Worm (Caenorhabditis elegans) whole organism, mixed stage, embryonic: Measurements from ENCODE around the gene C01G10.15.

Experiments used
- M03D4.4 ChIP-seq: sonication (generic microtip); optimal IDR thresholded peaks from 2 replicates; lab custom pipeline; 2017; ENCODE audit warnings: mild to moderate bottlenecking, missing genetic modification characterization, missing compliant biosample characterization
- bed-3 ChIP-seq: fragments of 200-800 bp; sonication (Bioruptor generic); optimal IDR thresholded peaks from 3 replicates; lab custom pipeline; 2018; ENCODE audit warnings: mild to moderate bottlenecking, missing genetic modification characterization, moderate library complexity, missing compliant biosample characterization
- blmp-1 ChIP-seq: fragments of 150-350 bp; optimal IDR thresholded peaks from 2 replicates; lab custom pipeline; 2014; ENCODE audit warnings: missing biosample characterization, missing genetic modification characterization
- ceh-39 ChIP-seq: fragments of 150-350 bp; optimal IDR thresholded peaks from 2 replicates; lab custom pipeline; 2014; ENCODE audit warnings: missing biosample characterization, missing genetic modification characterization
- ces-1 ChIP-seq: fragments of 150-350 bp; optimal IDR thresholded peaks from 2 replicates; lab custom pipeline; 2014; ENCODE audit warnings: missing biosample characterization, missing genetic modification reagents, missing genetic modification characterization
- cnd-1 ChIP-seq: fragments of 200-800 bp; sonication (Bioruptor generic); optimal IDR thresholded peaks from 2 replicates; lab custom pipeline; 2018; ENCODE audit warnings: mild to moderate bottlenecking, missing genetic modification characterization, missing compliant biosample characterization
- drap-1 ChIP-seq: fragments of 200-800 bp; sonication (Bioruptor generic); optimal IDR thresholded peaks from 3 replicates; lab custom pipeline; 2018; ENCODE audit warnings: mild to moderate bottlenecking, missing genetic modification characterization, missing compliant biosample characterization
- elt-1 ChIP-seq: sonication (generic microtip); optimal IDR thresholded peaks from 2 replicates; lab custom pipeline; 2017; ENCODE audit warnings: missing genetic modification characterization, mild to moderate bottlenecking, missing compliant biosample characterization, antibody characterized with exemption, moderate library complexity, borderline replicate concordance; ENCODE audit not compliant: insufficient read depth
- elt-3 ChIP-seq: fragments of 150-350 bp; optimal IDR thresholded peaks from 2 replicates; lab custom pipeline; 2014; ENCODE audit warnings: missing biosample characterization, missing genetic modification characterization
- ham-2 ChIP-seq: fragments of 200-800 bp; sonication (Bioruptor generic); optimal IDR thresholded peaks from 2 replicates; lab custom pipeline; 2018; ENCODE audit warnings: mild to moderate bottlenecking, missing genetic modification characterization, missing compliant biosample characterization
- hlh-1 ChIP-seq: fragments of 150-350 bp; optimal IDR thresholded peaks from 2 replicates; lab custom pipeline; 2014; ENCODE audit warnings: missing biosample characterization, missing genetic modification reagents, missing genetic modification characterization
- lin-13 ChIP-seq: fragments of 150-350 bp; optimal IDR thresholded peaks from 2 replicates; lab custom pipeline; 2014; ENCODE audit warnings: missing biosample characterization, missing genetic modification characterization
- lin-32 ChIP-seq: fragments of 200-800 bp; sonication (Bioruptor generic); optimal IDR thresholded peaks from 2 replicates; lab custom pipeline; 2018; ENCODE audit warnings: mild to moderate bottlenecking, missing genetic modification characterization, missing compliant biosample characterization
- lsy-2 ChIP-seq: fragments of 150-350 bp; optimal IDR thresholded peaks from 2 replicates; lab custom pipeline; 2014; ENCODE audit warnings: missing biosample characterization, missing genetic modification characterization
- mab-5 ChIP-seq: fragments of 150-350 bp; optimal IDR thresholded peaks from 2 replicates; lab custom pipeline; 2014; ENCODE audit warnings: missing biosample characterization, missing genetic modification characterization
- mep-1 ChIP-seq: fragments of 150-350 bp; optimal IDR thresholded peaks from 2 replicates; lab custom pipeline; 2017; ENCODE audit warnings: missing biosample characterization, missing genetic modification reagents, missing genetic modification characterization, inconsistent platforms
- mls-2 ChIP-seq: sonication (generic microtip); optimal IDR thresholded peaks from 2 replicates; lab custom pipeline; 2016; ENCODE audit warnings: mild to moderate bottlenecking, missing genetic modification characterization, moderate library complexity, missing compliant biosample characterization
- nhr-12 ChIP-seq: fragments of 150-350 bp; optimal IDR thresholded peaks from 2 replicates; lab custom pipeline; 2014; ENCODE audit warnings: missing biosample characterization, missing genetic modification characterization
- nhr-2 ChIP-seq: fragments of 150-350 bp; optimal IDR thresholded peaks from 2 replicates; lab custom pipeline; 2014; ENCODE audit warnings: missing biosample characterization, missing genetic modification characterization
- nhr-237 ChIP-seq: fragments of 150-350 bp; optimal IDR thresholded peaks from 2 replicates; lab custom pipeline; 2014; ENCODE audit warnings: missing biosample characterization, missing genetic modification characterization
- nhr-76 ChIP-seq: sonication (generic microtip); optimal IDR thresholded peaks from 2 replicates; lab custom pipeline; 2017; ENCODE audit warnings: missing biosample characterization, missing genetic modification characterization
- sem-2 ChIP-seq: fragments of 200-800 bp; sonication (Bioruptor generic); optimal IDR thresholded peaks from 2 replicates; lab custom pipeline; 2018; ENCODE audit warnings: mild to moderate bottlenecking, missing genetic modification characterization, missing compliant biosample characterization
- snpc-4 ChIP-seq: fragments of 150-350 bp; optimal IDR thresholded peaks from 2 replicates; lab custom pipeline; 2014; ENCODE audit warnings: missing biosample characterization, missing genetic modification characterization
- tbx-8 ChIP-seq: fragments of 200-800 bp; sonication (Bioruptor generic); optimal IDR thresholded peaks from 2 replicates; lab custom pipeline; 2018; ENCODE audit warnings: mild to moderate bottlenecking, missing genetic modification characterization, moderate library complexity, missing compliant biosample characterization
- unc-120 ChIP-seq: sonication (generic microtip); optimal IDR thresholded peaks from 2 replicates; lab custom pipeline; 2017; ENCODE audit warnings: missing genetic modification characterization, missing compliant biosample characterization; ENCODE audit not compliant: poor library complexity, severe bottlenecking
- unc-39 ChIP-seq: fragments of 150-350 bp; optimal IDR thresholded peaks from 2 replicates; lab custom pipeline; 2014; ENCODE audit warnings: missing biosample characterization, missing genetic modification characterization
- unc-62 ChIP-seq: fragments of 150-350 bp; optimal IDR thresholded peaks from 2 replicates; lab custom pipeline; 2014; ENCODE audit warnings: missing biosample characterization, missing genetic modification reagents, missing genetic modification characterization
- zip-8 ChIP-seq: fragments of 150-350 bp; optimal IDR thresholded peaks from 2 replicates; lab custom pipeline; 2014; ENCODE audit warnings: missing biosample characterization, missing genetic modification characterization

C01G10.15 gene

ce11 chrV:15083659-15084058 lies 3.4 kb downstream of the C01G10.15 start:
- no peak for TF ChIP-seq tbx-8
- TF ChIP-seq ceh-39 (tag; lab: Kevin White, UChicago): no peak
- TF ChIP-seq blmp-1: no peak
- TF ChIP-seq nhr-2 (tag; lab: Kevin White, UChicago): no peak
- no peak for TF ChIP-seq mls-2 (tag; lab: Kevin White, UChicago)
- TF ChIP-seq M03D4.4 (tag; lab: Kevin White, UChicago): no peak
- TF ChIP-seq ham-2 (GFP tag; lab: Kevin White, UChicago): no peak
- TF ChIP-seq unc-39 (tag; lab: Kevin White, UChicago): no peak
- TF ChIP-seq nhr-76: no peak
- no peak for TF ChIP-seq snpc-4 (tag; lab: Kevin White, UChicago)
- TF ChIP-seq unc-62 (GFP tag; lab: Kevin White, UChicago): no peak
- TF ChIP-seq drap-1: no peak
- no peak for TF ChIP-seq cnd-1
- TF ChIP-seq lin-13 (tag; lab: Kevin White, UChicago): no peak
- TF ChIP-seq mab-5 (tag; lab: Kevin White, UChicago): no peak
- TF ChIP-seq lin-32 (GFP tag; lab: Kevin White, UChicago): no peak
- TF ChIP-seq nhr-12: no peak
- TF ChIP-seq hlh-1 (tag; lab: Kevin White, UChicago): no peak

- peak; percentile 8 for TF ChIP-seq ces-1
- TF ChIP-seq lin-32 (GFP tag; lab: Kevin White, UChicago): no peak
- TF ChIP-seq bed-3 (GFP tag; lab: Kevin White, UChicago): no peak
- peak; percentile 41 for TF ChIP-seq lsy-2 (tag; lab: Kevin White, UChicago)
- TF ChIP-seq drap-1: peak; percentile 37
- peak; percentile 3 for TF ChIP-seq cnd-1
- TF ChIP-seq, all 35 proteins: peak for 4
These were observed 4.8 kb downstream of the C01G10.15 start, which contains the start of the genes C01G10.10 and C01G10.9 for ce11 chrV:15082291-15082690. Gene C01G10.10, minus strand, starts transcription at chrV:15082441. Gene C01G10.9, plus strand, starts transcription at chrV:15082530.

DNA sequence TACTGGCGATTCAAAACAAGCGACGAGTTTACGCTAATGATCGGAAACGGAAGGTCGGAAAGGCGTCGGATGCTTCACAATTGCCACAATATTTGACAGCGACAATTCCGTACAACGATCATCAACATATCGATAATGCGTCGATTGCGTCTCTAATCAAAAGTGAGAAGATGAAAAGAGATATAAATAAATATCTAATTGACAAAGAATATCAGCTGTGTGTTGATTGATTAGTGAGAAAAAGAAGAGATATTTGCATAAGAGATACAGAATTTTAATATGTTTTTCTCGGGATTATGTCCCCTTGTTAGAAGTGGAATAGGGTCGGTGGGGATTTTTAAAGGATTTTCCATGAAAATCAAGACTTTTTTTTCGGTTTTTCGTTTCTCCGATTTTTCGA lies 8.5 kb downstream of the C01G10.15 start:
- TF ChIP-seq blmp-1 (no peak), mab-5 (tag; lab: Kevin White, UChicago) (peak; percentile 16), bed-3 (GFP tag; lab: Kevin White, UChicago) (no peak), unc-62 (GFP tag; lab: Kevin White, UChicago) (peak; percentile 82), zip-8 (tag; lab: Kevin White, UChicago) (no peak), tbx-8 (no peak), mep-1 (tag; lab: Kevin White, UChicago) (no peak), lin-13 (tag; lab: Kevin White, UChicago) (no peak), lin-32 (GFP tag; lab: Kevin White, UChicago) (no peak), unc-120 (tag; lab: Kevin White, UChicago) (peak; percentile 19), sem-2 (no peak)

DNA sequence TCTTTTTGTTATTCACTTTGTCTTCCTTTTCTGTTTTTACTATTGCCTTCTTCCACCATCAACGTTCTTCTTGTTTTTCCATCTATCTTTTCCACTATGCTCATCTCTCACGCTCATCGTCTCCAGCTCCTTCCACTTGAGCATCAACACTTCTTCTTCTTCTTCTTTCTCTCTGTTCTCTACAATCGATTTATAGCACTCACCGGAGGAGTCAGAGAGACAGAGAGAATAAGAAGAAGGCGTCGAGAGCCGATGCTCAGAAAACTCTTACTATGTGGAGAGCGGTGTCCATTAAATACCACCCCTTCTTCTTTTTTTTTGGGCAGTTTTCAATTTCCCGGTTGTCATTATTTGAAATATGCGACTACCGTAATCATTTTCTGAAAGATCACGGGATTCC lies 12.2 kb downstream of the C01G10.15 start:
- TF ChIP-seq nhr-237 (tag; lab: Kevin White, UChicago) (no peak), ces-1 (peak; percentile 60)

ce11 chrV:15072738-15073137 lies 14.4 kb downstream of the C01G10.15 start:
- no peak for TF ChIP-seq lin-32 (GFP tag; lab: Kevin White, UChicago)
- TF ChIP-seq tbx-8: no peak
- no peak for TF ChIP-seq snpc-4 (tag; lab: Kevin White, UChicago)
- peak; percentile 95 for TF ChIP-seq ces-1
- peak; percentile 36 for TF ChIP-seq elt-1 (tag; lab: Kevin White, UChicago)
- no peak for TF ChIP-seq mep-1 (tag; lab: Kevin White, UChicago)
- TF ChIP-seq drap-1: peak; percentile 70
- no peak for TF ChIP-seq elt-3 (tag; lab: Kevin White, UChicago)
- TF ChIP-seq mab-5 (tag; lab: Kevin White, UChicago): no peak
- TF ChIP-seq nhr-76: no peak
- TF ChIP-seq nhr-237 (tag; lab: Kevin White, UChicago): no peak
- TF ChIP-seq hlh-1 (tag; lab: Kevin White, UChicago): no peak
- TF ChIP-seq lin-13 (tag; lab: Kevin White, UChicago): no peak
- TF ChIP-seq lsy-2 (tag; lab: Kevin White, UChicago): no peak
- TF ChIP-seq, all 35 proteins: peak for 3
